Fruit fly (Drosophila melanogaster): ENCODE results near the gene CG14253.

CG14253 gene

dm6 chr3R:26988412-26988981 lies 10.2 kb downstream of the CG14253 start, which contains the start of gene CG31075:
Gene CG31075, minus strand, starts transcription at chr3R:26988517.
- TF ChIP-seq CTCF (optimal IDR thresholded peaks at IDR 0.05) (peak in 1 of 2 experiments; percentile 12), CG8478 (optimal IDR thresholded peaks at IDR 0.05) (no peak)

- peak; percentile 78 to 81 for TF ChIP-seq CTCF (optimal IDR thresholded peaks at IDR 0.05)
- TF ChIP-seq CG8478 (optimal IDR thresholded peaks at IDR 0.05): no peak
These were observed 11.6 kb downstream of the CG14253 start, which contains the start of gene CG31076 for dm6 chr3R:26989802-26990509. Gene CG31076, minus strand, starts transcription at chr3R:26989852.

- TF ChIP-seq CTCF (optimal IDR thresholded peaks at IDR 0.05): no peak
- no peak for TF ChIP-seq CG8478 (optimal IDR thresholded peaks at IDR 0.05)
These were observed 16.2 kb downstream of the CG14253 start, which contains the start of gene TwdlC for dm6 chr3R:26994532-26994931. Gene TwdlC, plus strand, starts transcription at chr3R:26994832.

DNA sequence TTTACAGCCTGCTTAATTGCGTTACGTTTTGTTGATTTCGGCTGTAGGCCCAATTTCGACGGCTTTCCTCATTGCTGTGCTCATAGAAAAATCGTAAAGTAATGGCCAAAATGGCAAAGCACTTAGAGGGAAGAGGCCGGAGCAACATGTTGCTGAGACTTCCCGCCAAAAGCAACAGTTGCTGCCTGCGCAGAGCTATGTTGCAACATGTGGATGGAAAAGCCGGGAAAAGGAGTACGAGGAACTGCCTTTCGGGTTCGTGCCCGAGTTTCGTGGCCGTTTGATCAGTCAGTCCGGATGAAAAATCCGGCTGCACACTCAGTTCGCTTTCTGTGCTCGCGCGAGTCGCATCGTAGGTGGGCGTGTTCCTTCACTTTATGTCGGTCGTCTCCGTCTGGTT lies 18.3 kb downstream of the CG14253 start, which contains the start of gene RYa-R:
Gene RYa-R, plus strand, starts transcription at position 339 of the 400 bp plus-strand sequence.
- no peak for TF ChIP-seq CTCF (optimal IDR thresholded peaks at IDR 0.05)
- TF ChIP-seq CG8478 (optimal IDR thresholded peaks at IDR 0.05): no peak

DNA sequence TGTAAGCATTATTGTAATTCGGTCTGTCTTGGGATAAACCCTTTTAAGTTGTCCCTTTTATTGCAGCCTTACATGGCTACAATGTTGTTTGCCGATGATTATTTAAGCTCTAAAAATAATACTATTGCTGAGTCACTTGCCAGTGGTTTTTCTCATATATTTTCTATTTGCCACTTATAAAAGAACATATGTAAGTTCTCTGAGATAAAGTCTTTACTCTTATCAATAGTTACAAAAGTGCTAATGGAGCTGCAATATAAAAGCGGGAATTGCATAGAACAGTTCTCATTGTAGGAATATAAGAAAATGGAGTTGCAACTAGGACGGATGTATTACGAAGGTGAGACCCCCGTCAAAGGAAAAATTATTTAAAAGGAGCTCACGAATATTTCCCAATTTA lies 21.1 kb downstream of the CG14253 start, which contains the start of gene CG31077:
Gene CG31077, plus strand, starts transcription at position 301 of the 400 bp plus-strand sequence.
- no peak for TF ChIP-seq CTCF (optimal IDR thresholded peaks at IDR 0.05)
- TF ChIP-seq CG8478 (optimal IDR thresholded peaks at IDR 0.05): no peak

DNA sequence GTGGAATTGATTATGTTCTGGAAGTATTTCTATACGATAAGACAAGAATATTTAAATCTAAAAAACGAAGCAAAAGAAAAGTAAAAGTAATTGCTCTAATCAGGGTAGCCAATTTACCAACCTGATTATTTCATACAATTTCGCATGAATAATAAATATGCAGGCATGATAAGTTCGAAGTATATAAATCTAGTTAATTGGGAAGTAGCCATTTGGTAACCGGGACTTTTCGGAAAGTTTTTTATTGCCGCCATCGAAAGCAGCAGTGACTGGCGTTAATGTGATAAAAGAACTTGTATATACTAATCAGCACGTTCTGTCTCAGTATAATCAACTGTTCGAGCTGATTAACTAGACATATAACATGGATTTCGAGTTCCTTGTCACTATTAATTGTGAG lies 24.4 kb downstream of the CG14253 start:
- TF ChIP-seq CTCF (optimal IDR thresholded peaks at IDR 0.05) (no peak), CG8478 (optimal IDR thresholded peaks at IDR 0.05) (no peak)

- TF ChIP-seq CTCF (optimal IDR thresholded peaks at IDR 0.05): no peak
- no peak for TF ChIP-seq CG8478 (optimal IDR thresholded peaks at IDR 0.05)
These were observed 27.0 kb downstream of the CG14253 start, which contains the start of gene CG6296 for dm6 chr3R:27005338-27005737. Gene CG6296, minus strand, starts transcription at chr3R:27005469.

DNA sequence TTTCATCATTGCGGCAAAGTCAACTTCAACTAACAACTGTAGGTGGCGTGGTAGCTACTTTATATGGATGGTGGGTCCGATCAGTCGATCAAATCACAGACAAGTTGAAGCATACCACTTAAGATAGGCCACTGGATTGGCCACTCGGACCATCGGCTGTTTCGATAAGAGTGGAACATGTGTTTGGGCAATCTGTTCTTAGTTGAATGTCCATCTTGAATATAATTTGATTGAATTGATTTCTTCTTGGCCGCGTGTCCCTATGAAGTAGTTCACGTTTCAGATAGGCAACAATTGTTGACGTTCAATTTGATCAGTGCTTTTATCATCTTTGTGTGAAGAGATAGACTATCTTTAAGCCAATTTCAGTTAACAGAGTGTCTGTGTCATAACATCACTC lies 28.7 kb downstream of the CG14253 start, which contains the start of gene CG6295:
Gene CG6295, minus strand, starts transcription at position 34 of the 400 bp plus-strand sequence.
- TF ChIP-seq CTCF (optimal IDR thresholded peaks at IDR 0.05): no peak

DNA sequence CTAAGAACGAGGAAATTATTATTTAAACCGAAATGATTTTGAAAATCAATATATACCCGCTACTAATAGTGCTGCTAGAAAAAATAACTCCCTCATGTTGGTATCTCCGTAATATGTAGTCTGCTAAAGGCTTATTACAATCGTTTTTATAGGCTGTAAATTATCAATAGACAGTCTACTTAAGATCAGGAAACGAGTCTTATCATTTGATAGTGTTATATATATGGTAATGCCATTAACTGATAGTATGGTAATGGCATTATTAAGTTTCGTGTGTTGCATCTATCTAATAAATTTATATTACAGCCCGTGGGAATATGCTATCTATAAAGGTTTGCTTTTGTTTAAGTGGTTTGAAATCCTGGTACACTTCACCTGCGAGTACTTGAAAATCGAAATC lies 39.8 kb downstream of the CG14253 start, which contains the start of gene CG17192:
Gene CG17192, minus strand, starts transcription at position 101 of the 400 bp plus-strand sequence.
- no peak for TF ChIP-seq CG8478 (optimal IDR thresholded peaks at IDR 0.05)

DNA sequence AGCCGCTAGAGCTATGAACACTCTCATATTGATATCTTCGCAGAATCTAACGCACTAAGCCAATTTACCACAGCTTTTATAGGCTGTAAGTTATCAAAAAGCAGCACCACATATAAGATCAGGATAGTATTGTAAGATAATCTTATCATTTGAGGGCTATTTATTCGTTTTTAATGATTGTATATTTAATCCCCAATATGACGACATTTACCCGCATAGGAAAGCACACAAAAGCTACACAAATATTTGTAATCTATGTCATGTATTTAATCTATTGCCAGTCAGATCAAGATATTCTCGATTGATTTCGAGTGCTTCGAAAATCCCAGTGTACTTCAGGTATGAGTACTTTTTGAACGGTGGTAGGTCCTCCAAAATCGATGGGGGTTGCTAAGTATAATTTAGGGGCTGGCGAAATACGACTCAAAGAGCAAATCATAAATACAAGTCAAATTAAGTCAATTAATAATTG lies 41.4 kb downstream of the CG14253 start, which contains the start of gene CG17191:
Gene CG17191, minus strand, starts transcription at position 51 of the 472 bp plus-strand sequence.
- TF ChIP-seq CTCF (optimal IDR thresholded peaks at IDR 0.05) (no peak), CG8478 (optimal IDR thresholded peaks at IDR 0.05) (no peak)

- no peak for TF ChIP-seq CG8478 (optimal IDR thresholded peaks at IDR 0.05)
- no peak for TF ChIP-seq CTCF (optimal IDR thresholded peaks at IDR 0.05)
These were observed 42.9 kb downstream of the CG14253 start, which contains the start of gene CG6283 for dm6 chr3R:27021278-27021677. Gene CG6283, minus strand, starts transcription at chr3R:27021378.

dm6 chr3R:27023117-27023516 lies 44.8 kb downstream of the CG14253 start, which contains the start of gene CG6277:
Gene CG6277, minus strand, starts transcription at chr3R:27023217.
- TF ChIP-seq CG8478 (optimal IDR thresholded peaks at IDR 0.05) (no peak), CTCF (optimal IDR thresholded peaks at IDR 0.05) (no peak)

DNA sequence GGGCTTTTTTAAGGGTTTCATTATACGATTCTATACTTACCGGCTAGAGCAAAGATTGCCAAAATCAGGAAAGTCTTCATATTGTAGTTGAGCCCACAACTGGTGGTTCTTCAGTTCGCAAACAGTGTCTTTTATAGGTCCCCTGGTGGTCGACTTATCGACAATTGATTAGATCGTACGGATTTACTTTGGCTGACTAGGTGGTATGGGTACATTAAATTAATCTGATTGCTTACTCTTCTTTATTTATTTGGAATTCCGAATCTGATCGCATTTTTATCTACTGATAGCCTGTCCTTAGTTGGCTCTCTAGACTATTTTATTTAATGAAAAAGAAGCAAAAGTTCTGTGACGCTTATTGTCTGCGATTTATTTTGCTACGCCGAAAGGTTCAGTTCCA lies 47.7 kb downstream of the CG14253 start, which contains the start of gene CG6271:
Gene CG6271, minus strand, starts transcription at position 101 of the 400 bp plus-strand sequence.
- no peak for TF ChIP-seq CTCF (optimal IDR thresholded peaks at IDR 0.05)
- TF ChIP-seq CG8478 (optimal IDR thresholded peaks at IDR 0.05): no peak

DNA sequence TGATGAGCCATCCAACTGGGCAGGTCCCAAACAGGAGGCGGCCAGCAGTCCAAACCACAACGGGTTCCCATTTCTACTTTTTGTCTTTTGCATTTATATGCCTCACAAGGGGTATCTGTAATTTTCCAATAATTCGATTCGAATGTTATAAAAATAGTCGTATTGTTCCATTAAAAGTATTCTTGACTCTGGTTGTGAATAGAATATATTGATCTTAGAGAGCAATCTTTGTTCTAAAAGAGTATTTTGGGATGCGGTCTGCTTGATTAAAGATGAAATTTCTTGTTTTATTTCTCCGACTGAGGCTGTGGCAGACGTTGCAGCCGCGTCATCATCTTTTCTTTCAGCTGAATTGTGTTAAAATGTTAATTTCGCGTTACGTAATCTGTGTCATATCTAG lies 55.6 kb downstream of the CG14253 start:
- no peak for TF ChIP-seq CTCF (optimal IDR thresholded peaks at IDR 0.05)

Measured in S2 (cell line).